Fruit fly (Drosophila melanogaster) whole organism, embryonic: ENCODE measurements around the gene Nckx30C.

Source experiments
- Bteb2 ChIP-seq: fragments of 200-800 bp; sonication (Bioruptor generic); optimal IDR thresholded peaks from 2 replicates; lab custom pipeline; 2016; ENCODE audit warnings: missing biosample characterization, missing genetic modification characterization
- CG10654 ChIP-seq: fragments of 200-800 bp; sonication (Bioruptor generic); optimal IDR thresholded peaks from 2 replicates; lab custom pipeline; 2016; ENCODE audit warnings: missing biosample characterization, missing genetic modification characterization
- CG10979 ChIP-seq: fragments of 200-800 bp; sonication (Bioruptor generic); optimal IDR thresholded peaks from 2 replicates; lab custom pipeline; 2018; ENCODE audit warnings: missing biosample characterization, mild to moderate bottlenecking, missing genetic modification characterization, moderate library complexity
- CG14860 ChIP-seq: fragments of 200-800 bp; sonication (Bioruptor generic); IDR thresholded peaks from 3 replicates; pipeline ENCODE4 v1.3.6; 2022; ENCODE audit warnings: missing biosample characterization, missing genetic modification characterization; ENCODE audit not compliant: partially characterized antibody
- CG16815 ChIP-seq: fragments of 200-800 bp; sonication (Bioruptor generic); optimal IDR thresholded peaks from 3 replicates; lab custom pipeline; 2017; ENCODE audit warnings: missing biosample characterization, mild to moderate bottlenecking, missing genetic modification characterization
- CG1832 ChIP-seq: fragments of 200-800 bp; sonication (Bioruptor generic); optimal IDR thresholded peaks from 2 replicates; lab custom pipeline; 2017; ENCODE audit warnings: missing biosample characterization, mild to moderate bottlenecking, missing genetic modification characterization, inconsistent platforms
- CG18599 ChIP-seq: fragments of 200-800 bp; sonication (Bioruptor generic); optimal IDR thresholded peaks from 3 replicates; lab custom pipeline; 2017; ENCODE audit warnings: missing biosample characterization, missing genetic modification characterization, mild to moderate bottlenecking, moderate library complexity, missing genetic modification reagents
- CG18764 ChIP-seq: fragments of 200-800 bp; sonication (Bioruptor generic); optimal IDR thresholded peaks from 3 replicates; lab custom pipeline; 2016; ENCODE audit warnings: missing biosample characterization, missing genetic modification characterization
- CG2120 ChIP-seq: fragments of 200-800 bp; sonication (Bioruptor generic); optimal IDR thresholded peaks from 3 replicates; lab custom pipeline; 2016; ENCODE audit warnings: missing biosample characterization, missing genetic modification characterization
- CG30020 ChIP-seq: fragments of 200-800 bp; optimal IDR thresholded peaks from 2 replicates; lab custom pipeline; 2019; ENCODE audit warnings: missing biosample characterization, mild to moderate bottlenecking, missing genetic modification characterization, moderate library complexity
- CG34422 ChIP-seq: fragments of 200-800 bp; sonication (Bioruptor generic); IDR thresholded peaks from 3 replicates; pipeline ENCODE4 v1.3.6; 2022; ENCODE audit warnings: missing biosample characterization, missing genetic modification characterization
- CG4360 ChIP-seq: fragments of 200-800 bp; sonication (Bioruptor generic); IDR thresholded peaks from 2 replicates; pipeline ENCODE4 v1.3.6; 2022; ENCODE audit warnings: missing biosample characterization, missing genetic modification characterization
- CG5180 ChIP-seq: fragments of 200-800 bp; sonication (Bioruptor generic); optimal IDR thresholded peaks from 3 replicates; lab custom pipeline; 2017; ENCODE audit warnings: missing biosample characterization, missing genetic modification characterization, mild to moderate bottlenecking, moderate library complexity, missing genetic modification reagents
- CG5245 ChIP-seq: fragments of 200-800 bp; sonication (Bioruptor generic); optimal IDR thresholded peaks from 3 replicates; lab custom pipeline; 2016; ENCODE audit warnings: missing biosample characterization, missing genetic modification characterization
- CG6765 ChIP-seq: fragments of 200-800 bp; sonication (Bioruptor generic); optimal IDR thresholded peaks from 3 replicates; lab custom pipeline; 2017; ENCODE audit warnings: missing biosample characterization, mild to moderate bottlenecking, missing genetic modification characterization
- CG7271 ChIP-seq: fragments of 200-800 bp; sonication (Bioruptor generic); optimal IDR thresholded peaks from 2 replicates; lab custom pipeline; 2018; ENCODE audit warnings: missing biosample characterization, mild to moderate bottlenecking, missing genetic modification characterization, moderate library complexity
- CG7928 ChIP-seq: fragments of 200-800 bp; sonication (Bioruptor generic); optimal IDR thresholded peaks from 2 replicates; lab custom pipeline; 2017; ENCODE audit warnings: missing biosample characterization, mild to moderate bottlenecking, missing genetic modification characterization
- CG9215 ChIP-seq: fragments of 200-800 bp; sonication (Bioruptor generic); IDR thresholded peaks from 2 replicates; pipeline ENCODE4 v1.3.6; 2022; ENCODE audit warnings: missing biosample characterization, missing genetic modification characterization
- Chrac-16 ChIP-seq: fragments of 200-800 bp; sonication (Bioruptor generic); optimal IDR thresholded peaks from 3 replicates; lab custom pipeline; 2016; ENCODE audit warnings: missing biosample characterization, missing genetic modification characterization
- Doc2 ChIP-seq: fragments of 200-800 bp; sonication (Bioruptor generic); IDR thresholded peaks from 2 replicates; pipeline ENCODE4 v1.3.6; 2022; ENCODE audit warnings: missing biosample characterization, missing genetic modification characterization
- E2f1 ChIP-seq: fragments of 200-800 bp; sonication (Bioruptor generic); IDR thresholded peaks from 2 replicates; pipeline ENCODE4 v1.3.6; 2022; ENCODE audit warnings: missing biosample characterization, missing genetic modification characterization
- Ets97D ChIP-seq: fragments of 200-800 bp; sonication (Bioruptor generic); optimal IDR thresholded peaks from 3 replicates; lab custom pipeline; 2016; ENCODE audit warnings: missing biosample characterization, missing genetic modification characterization
- HLH4C ChIP-seq: fragments of 200-800 bp; sonication (Bioruptor generic); IDR thresholded peaks from 3 replicates; pipeline ENCODE4 v1.3.6; 2022; ENCODE audit warnings: missing biosample characterization, missing genetic modification characterization; ENCODE audit not compliant: partially characterized antibody
- Max ChIP-seq: fragments of 200-800 bp; sonication (Bioruptor generic); optimal IDR thresholded peaks from 2 replicates; lab custom pipeline; 2016; ENCODE audit warnings: missing biosample characterization, mild to moderate bottlenecking, missing genetic modification characterization
- Meics ChIP-seq: fragments of 200-800 bp; sonication (Bioruptor generic); optimal IDR thresholded peaks from 2 replicates; lab custom pipeline; 2017; ENCODE audit warnings: missing biosample characterization, mild to moderate bottlenecking, missing genetic modification characterization
- Myb ChIP-seq: fragments of 200-800 bp; sonication (Bioruptor generic); optimal IDR thresholded peaks from 2 replicates; lab custom pipeline; 2016; ENCODE audit warnings: missing biosample characterization, missing genetic modification characterization
- Opbp ChIP-seq: fragments of 200-800 bp; sonication (Bioruptor generic); IDR thresholded peaks from 3 replicates; pipeline ENCODE4 v1.3.6; 2022; ENCODE audit warnings: missing biosample characterization, missing genetic modification characterization; ENCODE audit not compliant: partially characterized antibody
- Ptx1 ChIP-seq: fragments of 200-800 bp; sonication (Bioruptor generic); IDR thresholded peaks from 2 replicates; pipeline ENCODE4 v1.3.6; 2022; ENCODE audit warnings: missing biosample characterization, missing genetic modification characterization
- Rfx ChIP-seq: fragments of 200-800 bp; sonication (Bioruptor generic); IDR thresholded peaks from 2 replicates; pipeline ENCODE4 v1.3.6; 2022; ENCODE audit warnings: missing biosample characterization, missing genetic modification characterization
- Sry-β ChIP-seq: fragments of 200-800 bp; sonication (Bioruptor generic); optimal IDR thresholded peaks from 2 replicates; lab custom pipeline; 2018; ENCODE audit warnings: missing biosample characterization, mild to moderate bottlenecking, missing genetic modification characterization, moderate library complexity
- Trl ChIP-seq, 3 experiments: fragments of >200 bp in 2 of 3; fragments of 200-800 bp in 1 of 3; sonication (Bioruptor generic) in 1 of 3; optimal IDR thresholded peaks; 2 replicates in 1 of 3; 3 replicates in 2 of 3; lab custom pipeline; 2016 to 2017; ENCODE audit warnings: missing biosample characterization in 1 of 3, missing genetic modification characterization in 1 of 3
- amos ChIP-seq: fragments of 200-800 bp; sonication (Bioruptor generic); IDR thresholded peaks from 2 replicates; pipeline ENCODE4 v1.3.6; 2022; ENCODE audit warnings: missing biosample characterization, missing genetic modification characterization; ENCODE audit not compliant: partially characterized antibody
- cato ChIP-seq: fragments of 200-800 bp; sonication (Bioruptor generic); optimal IDR thresholded peaks from 2 replicates; lab custom pipeline; 2016; ENCODE audit warnings: missing biosample characterization, missing genetic modification characterization, borderline replicate concordance
- cg ChIP-seq: fragments of 200-800 bp; sonication (Bioruptor generic); optimal IDR thresholded peaks from 3 replicates; lab custom pipeline; 2019; ENCODE audit warnings: missing biosample characterization, mild to moderate bottlenecking, missing genetic modification characterization, moderate library complexity
- dm ChIP-seq: fragments of 200-800 bp; sonication (Bioruptor generic); optimal IDR thresholded peaks from 3 replicates; lab custom pipeline; 2016; ENCODE audit warnings: missing biosample characterization, missing genetic modification characterization
- dpn ChIP-seq, 2 experiments: fragments of 200-800 bp; sonication (Bioruptor generic); optimal IDR thresholded peaks; 3 replicates each; lab custom pipeline; 2016; ENCODE audit warnings: missing biosample characterization in 2 of 2, missing genetic modification characterization in 2 of 2
- esg ChIP-seq: fragments of 200-800 bp; sonication (Bioruptor generic); conservative IDR thresholded peaks from 2 replicates; pipeline ENCODE4 v1.3.6; 2022; ENCODE audit warnings: missing biosample characterization, missing genetic modification characterization
- fd102C ChIP-seq: fragments of 200-800 bp; sonication (Bioruptor generic); optimal IDR thresholded peaks from 2 replicates; lab custom pipeline; 2018; ENCODE audit warnings: missing biosample characterization, mild to moderate bottlenecking, missing genetic modification characterization, moderate library complexity
- hb ChIP-seq: fragments of 200-800 bp; sonication (Bioruptor generic); IDR thresholded peaks from 3 replicates; pipeline ENCODE4 v1.3.6; 2022; ENCODE audit warnings: missing biosample characterization, missing genetic modification characterization; ENCODE audit not compliant: partially characterized antibody
- ind ChIP-seq: fragments of 200-800 bp; sonication (Bioruptor generic); optimal IDR thresholded peaks from 3 replicates; lab custom pipeline; 2016; ENCODE audit warnings: missing biosample characterization, missing genetic modification characterization
- knrl ChIP-seq: fragments of 200-800 bp; sonication (Bioruptor generic); IDR thresholded peaks from 3 replicates; pipeline ENCODE4 v1.3.6; 2022; ENCODE audit warnings: missing biosample characterization, missing genetic modification characterization; ENCODE audit not compliant: partially characterized antibody
- pzg ChIP-seq: fragments of 200-800 bp; sonication (Bioruptor generic); optimal IDR thresholded peaks from 3 replicates; lab custom pipeline; 2018; ENCODE audit warnings: missing biosample characterization, mild to moderate bottlenecking, missing genetic modification characterization, moderate library complexity
- sna ChIP-seq: fragments of 200-800 bp; sonication (Bioruptor generic); IDR thresholded peaks from 2 replicates; pipeline ENCODE4 v1.3.6; 2022; ENCODE audit warnings: missing biosample characterization, missing genetic modification characterization; ENCODE audit not compliant: partially characterized antibody
- sug ChIP-seq: fragments of 200-800 bp; optimal IDR thresholded peaks from 2 replicates; lab custom pipeline; 2019; ENCODE audit warnings: missing biosample characterization, mild to moderate bottlenecking, missing genetic modification characterization, moderate library complexity
- tup ChIP-seq: fragments of 200-800 bp; sonication (Bioruptor generic); optimal IDR thresholded peaks from 2 replicates; lab custom pipeline; 2016; ENCODE audit warnings: missing biosample characterization, mild to moderate bottlenecking, missing genetic modification characterization, moderate library complexity
- zf30C ChIP-seq: fragments of 200-800 bp; sonication (Bioruptor generic); optimal IDR thresholded peaks from 3 replicates; lab custom pipeline; 2018; ENCODE audit warnings: missing biosample characterization, mild to moderate bottlenecking, missing genetic modification characterization

Gene Nckx30C

dm6 chr2L:9766758-9767157 lies 20.5 kb upstream of the Nckx30C start, which contains the start of gene CG4017:
TSS of gene CG4017 (plus strand) at chr2L:9767058.
- no peak for TF ChIP-seq esg (GFP tag; lab: Robert Waterston, UW)
- TF ChIP-seq Sry-β (GFP tag; lab: Kevin White, UChicago): no peak
- TF ChIP-seq cg: no peak
- TF ChIP-seq, all 482 proteins: peak for 0

dm6 chr2L:9763212-9763869 lies 17.0 kb upstream of the Nckx30C start, which contains the start of the genes Taf11 and und:
TSS of gene Taf11 (minus strand) at chr2L:9763262.
TSS of gene und (plus strand) at chr2L:9763369.
- TF ChIP-seq HLH4C (GFP tag; lab: Robert Waterston, UW): peak; percentile 45; the same call in 1 of the 3 replicates
- TF ChIP-seq Doc2 (GFP tag; lab: Robert Waterston, UW): no peak
- no peak for TF ChIP-seq Ets97D
- no peak for TF ChIP-seq fd102C (GFP tag; lab: Kevin White, UChicago)
- peak; percentile 90 for TF ChIP-seq dm (GFP tag; lab: Kevin White, UChicago)
- no peak for TF ChIP-seq CG7271 (tag; lab: Kevin White, UChicago)
- no peak for TF ChIP-seq CG1832 (GFP tag; lab: Kevin White, UChicago)
- peak; percentile 91 for TF ChIP-seq CG7928
- peak; percentile 48 for TF ChIP-seq CG9215 (GFP tag; lab: Robert Waterston, UW)
- no peak for TF ChIP-seq CG4360
- no peak for TF ChIP-seq Trl (optimal IDR thresholded peaks at IDR 0.05; lab: Kevin White, UChicago)
- no peak for TF ChIP-seq Trl (GFP tag; optimal IDR thresholded peaks at IDR 0.05; lab: Kevin White, UChicago)
- no peak for TF ChIP-seq CG30020 (tag; lab: Kevin White, UChicago)
- TF ChIP-seq Opbp (GFP tag; lab: Robert Waterston, UW): 0 out of 3 replicates have a peak, but pooled peaks have one; percentile 47
- TF ChIP-seq pzg (GFP tag; lab: Kevin White, UChicago): peak; percentile 36
- no peak for TF ChIP-seq CG6765
- TF ChIP-seq CG10654 (GFP tag; lab: Kevin White, UChicago): no peak
- peak; percentile 31 for TF ChIP-seq CG18764 (GFP tag; lab: Kevin White, UChicago)
- TF ChIP-seq sug (tag; lab: Kevin White, UChicago): no peak
- TF ChIP-seq CG5245 (GFP tag; lab: Kevin White, UChicago): peak; percentile 18
- TF ChIP-seq amos: peak; percentile 72
- TF ChIP-seq Ptx1 (GFP tag; lab: Robert Waterston, UW): peak; percentile 61
- peak; percentile 52 for TF ChIP-seq ind
- TF ChIP-seq cato (GFP tag; lab: Kevin White, UChicago): no peak
- TF ChIP-seq CG34422 (GFP tag; lab: Robert Waterston, UW): peak; percentile 30; the same call in 2 of the 3 replicates
- TF ChIP-seq dpn (GFP tag; optimal IDR thresholded peaks at IDR 0.05; lab: Kevin White, UChicago): peak in 1 of 2 experiments; percentile 53
- peak; percentile 29 for TF ChIP-seq CG10979 (tag; lab: Kevin White, UChicago)
- TF ChIP-seq E2f1 (GFP tag; lab: Robert Waterston, UW): no peak
- no peak for TF ChIP-seq tup (GFP tag; lab: Kevin White, UChicago)
- TF ChIP-seq Bteb2 (GFP tag; lab: Kevin White, UChicago): no peak
- peak; percentile 49 for TF ChIP-seq zf30C (GFP tag; lab: Kevin White, UChicago)
- TF ChIP-seq knrl (GFP tag; lab: Robert Waterston, UW): peak; percentile 86
- TF ChIP-seq Rfx (GFP tag; lab: Robert Waterston, UW): peak; percentile 57; the same call in 1 of the 2 replicates
- TF ChIP-seq Max (GFP tag; lab: Kevin White, UChicago): peak; percentile 81
- no peak for TF ChIP-seq CG16815
- peak; percentile 25 for TF ChIP-seq Chrac-16 (GFP tag; lab: Kevin White, UChicago)
- peak; percentile 17 for TF ChIP-seq CG2120 (GFP tag; lab: Kevin White, UChicago)
- no peak for TF ChIP-seq CG5180 (GFP tag; lab: Kevin White, UChicago)
- no peak for TF ChIP-seq hb (GFP tag; lab: Robert Waterston, UW)
- peak; percentile 48; the same call in 1 of the 3 replicates for TF ChIP-seq CG14860 (GFP tag; lab: Robert Waterston, UW)
- TF ChIP-seq sna (GFP tag; lab: Robert Waterston, UW): peak; percentile 71; the same call in 1 of the 2 replicates
- peak; percentile 46 for TF ChIP-seq Meics (GFP tag; lab: Kevin White, UChicago)
- peak; percentile 52 for TF ChIP-seq CG18599 (GFP tag; lab: Kevin White, UChicago)
- no peak for TF ChIP-seq Myb (GFP tag; lab: Kevin White, UChicago)
